Worm (Caenorhabditis elegans) whole organism, young adult: ENCODE data around the gene ZK686.6.

Experiments used
- B0019.2 ChIP-seq: fragments of 200-800 bp; sonication (Bioruptor generic); conservative IDR thresholded peaks from 2 replicates; pipeline ENCODE4 v1.3.6; 2022; ENCODE audit warnings: missing genetic modification reagents, missing genetic modification characterization, missing compliant biosample characterization
- B0336.3 ChIP-seq: fragments of 200-800 bp; sonication (Bioruptor generic); IDR thresholded peaks from 2 replicates; pipeline ENCODE4 v1.3.6; 2022; ENCODE audit warnings: missing genetic modification characterization, missing compliant biosample characterization
- C17E4.6 ChIP-seq: fragments of 200-800 bp; sonication (Bioruptor generic); IDR thresholded peaks from 2 replicates; pipeline ENCODE4 v1.3.6; 2022; ENCODE audit warnings: missing genetic modification reagents, missing genetic modification characterization, missing compliant biosample characterization
- F22D6.2 ChIP-seq: sonication (generic microtip); optimal IDR thresholded peaks from 2 replicates; lab custom pipeline; 2016; ENCODE audit warnings: mild to moderate bottlenecking, missing genetic modification characterization, missing compliant biosample characterization
- F39B2.1 ChIP-seq: fragments of 200-800 bp; sonication (Bioruptor generic); IDR thresholded peaks from 2 replicates; pipeline ENCODE4 v1.3.6; 2022; ENCODE audit warnings: missing genetic modification reagents, missing genetic modification characterization, missing compliant biosample characterization
- Y53F4B.3 ChIP-seq: fragments of 200-800 bp; sonication (Bioruptor generic); IDR thresholded peaks from 2 replicates; pipeline ENCODE4 v1.3.6; 2022; ENCODE audit warnings: missing genetic modification reagents, missing genetic modification characterization, missing compliant biosample characterization
- Y53G8AR.9 ChIP-seq: fragments of 200-800 bp; sonication (Bioruptor generic); conservative IDR thresholded peaks from 2 replicates; pipeline ENCODE4 v1.3.6; 2022; ENCODE audit warnings: missing genetic modification reagents, missing genetic modification characterization, missing compliant biosample characterization
- Y56A3A.18 ChIP-seq: fragments of 200-800 bp; sonication (Bioruptor generic); IDR thresholded peaks from 2 replicates; pipeline ENCODE4 v1.3.6; 2022; ENCODE audit warnings: missing genetic modification reagents, missing genetic modification characterization, missing compliant biosample characterization
- Y67H2A.10 ChIP-seq: fragments of 200-800 bp; sonication (Bioruptor generic); conservative IDR thresholded peaks from 2 replicates; pipeline ENCODE4 v1.3.6; 2022; ENCODE audit warnings: missing genetic modification reagents, missing genetic modification characterization, missing compliant biosample characterization
- Y79H2A.3 ChIP-seq: fragments of 200-800 bp; sonication (Bioruptor generic); conservative IDR thresholded peaks from 2 replicates; pipeline ENCODE4 v1.3.6; 2022; ENCODE audit warnings: missing genetic modification reagents, missing genetic modification characterization, missing compliant biosample characterization
- ama-1 ChIP-seq, 3 experiments: fragments of 150-350 bp in 1 of 3; sonication (generic microtip) in 2 of 3; optimal IDR thresholded peaks; 2 replicates each; lab custom pipeline; 2014 to 2018; ENCODE audit warnings: missing biosample characterization in 2 of 3, missing genetic modification characterization in 2 of 3, missing genetic modification reagents in 2 of 3
- attf-5 ChIP-seq: fragments of 200-800 bp; sonication (Bioruptor generic); optimal IDR thresholded peaks from 2 replicates; lab custom pipeline; 2018; ENCODE audit warnings: mild to moderate bottlenecking, missing genetic modification characterization, missing compliant biosample characterization
- ceh-100 ChIP-seq: fragments of 200-800 bp; sonication (Bioruptor generic); IDR thresholded peaks from 2 replicates; pipeline ENCODE4 v1.3.6; 2022; ENCODE audit warnings: missing genetic modification reagents, missing genetic modification characterization, missing compliant biosample characterization
- ceh-79 ChIP-seq: sonication (generic microtip); optimal IDR thresholded peaks from 2 replicates; lab custom pipeline; 2017; ENCODE audit warnings: mild to moderate bottlenecking, missing genetic modification characterization, missing compliant biosample characterization
- ceh-91 ChIP-seq: fragments of 200-800 bp; sonication (Bioruptor generic); IDR thresholded peaks from 2 replicates; pipeline ENCODE4 v1.3.6; 2022; ENCODE audit warnings: missing genetic modification reagents, missing genetic modification characterization, missing compliant biosample characterization
- dox-1 ChIP-seq: fragments of 200-800 bp; sonication (Bioruptor generic); IDR thresholded peaks from 2 replicates; pipeline ENCODE4 v1.3.6; 2022; ENCODE audit warnings: missing genetic modification reagents, missing genetic modification characterization, missing compliant biosample characterization
- egl-44 ChIP-seq: fragments of 200-800 bp; sonication (Bioruptor generic); IDR thresholded peaks from 2 replicates; pipeline ENCODE4 v1.3.6; 2022; ENCODE audit warnings: missing genetic modification reagents, missing genetic modification characterization, missing compliant biosample characterization
- egrh-3 ChIP-seq: fragments of 200-800 bp; sonication (Bioruptor generic); IDR thresholded peaks from 2 replicates; pipeline ENCODE4 v1.3.6; 2022; ENCODE audit warnings: missing genetic modification reagents, missing genetic modification characterization, missing compliant biosample characterization
- hlh-26 ChIP-seq: fragments of 200-800 bp; sonication (Bioruptor generic); conservative IDR thresholded peaks from 2 replicates; pipeline ENCODE4 v1.3.6; 2022; ENCODE audit warnings: missing genetic modification reagents, missing genetic modification characterization, missing compliant biosample characterization
- hsf-1 ChIP-seq: fragments of 200-800 bp; sonication (Bioruptor generic); IDR thresholded peaks from 2 replicates; pipeline ENCODE4 v1.3.6; 2022; ENCODE audit warnings: missing genetic modification reagents, missing genetic modification characterization, missing compliant biosample characterization
- lin-35 ChIP-seq, 3 experiments: fragments of 150-350 bp in 2 of 3; sonication (generic microtip) in 1 of 3; optimal IDR thresholded peaks; 2 replicates each; lab custom pipeline; 2014 to 2018; ENCODE audit warnings: missing biosample characterization in 3 of 3, missing genetic modification characterization in 3 of 3, missing genetic modification reagents in 3 of 3
- mes-4 ChIP-seq: sonication (generic microtip); optimal IDR thresholded peaks from 2 replicates; lab custom pipeline; 2016; ENCODE audit warnings: missing genotype, missing genetic modification characterization, missing compliant biosample characterization
- mxl-1 ChIP-seq: sonication (generic microtip); optimal IDR thresholded peaks from 2 replicates; lab custom pipeline; 2016; ENCODE audit warnings: missing genetic modification characterization, missing compliant biosample characterization
- nfya-1 ChIP-seq: sonication (generic microtip); optimal IDR thresholded peaks from 2 replicates; lab custom pipeline; 2017; ENCODE audit warnings: antibody characterized with exemption, missing compliant biosample characterization, missing genetic modification characterization, borderline replicate concordance; ENCODE audit not compliant: insufficient read depth
- nfya-2 ChIP-seq: fragments of 200-800 bp; sonication (Bioruptor generic); IDR thresholded peaks from 2 replicates; pipeline ENCODE4 v1.3.6; 2022; ENCODE audit warnings: missing genetic modification reagents, missing genetic modification characterization, missing compliant biosample characterization
- nfyb-1 ChIP-seq: fragments of 200-800 bp; sonication (Bioruptor generic); IDR thresholded peaks from 2 replicates; pipeline ENCODE4 v1.3.6; 2022; ENCODE audit warnings: missing genetic modification reagents, missing genetic modification characterization, missing compliant biosample characterization
- nhr-179 ChIP-seq: sonication (generic microtip); optimal IDR thresholded peaks from 2 replicates; lab custom pipeline; 2016; ENCODE audit warnings: mild to moderate bottlenecking, missing genetic modification characterization, missing compliant biosample characterization
- nhr-80 ChIP-seq: sonication (generic microtip); optimal IDR thresholded peaks from 2 replicates; lab custom pipeline; 2016; ENCODE audit warnings: missing genetic modification characterization, missing compliant biosample characterization
- nhr-90 ChIP-seq: sonication (generic microtip); optimal IDR thresholded peaks from 2 replicates; lab custom pipeline; 2016; ENCODE audit warnings: missing genotype, mild to moderate bottlenecking, missing genetic modification characterization, missing compliant biosample characterization
- rec-8 ChIP-seq, 2 experiments: sonication (generic microtip); optimal IDR thresholded peaks; 2 replicates each; lab custom pipeline; 2016; ENCODE audit warnings: mild to moderate bottlenecking in 2 of 2, missing genetic modification characterization in 2 of 2, missing genetic modification reagents in 2 of 2, missing genotype in 2 of 2, missing biosample characterization in 1 of 2, missing compliant biosample characterization in 1 of 2, moderate library complexity in 1 of 2
- rpc-1 ChIP-seq, 2 experiments: fragments of 150-350 bp in 1 of 2; sonication (generic microtip) in 1 of 2; optimal IDR thresholded peaks; 2 replicates each; lab custom pipeline; 2014 to 2018; ENCODE audit warnings: missing biosample characterization in 1 of 2, missing genetic modification characterization in 1 of 2, missing genetic modification reagents in 1 of 2, missing genotype in 1 of 2
- snpc-4 ChIP-seq, 5 experiments: fragments of 150-350 bp in 1 of 5; sonication (generic microtip) in 4 of 5; optimal IDR thresholded peaks; 2 replicates each; lab custom pipeline; 2014 to 2018; ENCODE audit warnings: missing genetic modification characterization in 5 of 5, missing biosample characterization in 3 of 5, antibody characterized with exemption in 2 of 5, mild to moderate bottlenecking in 2 of 5, missing compliant biosample characterization in 2 of 5, missing genotype in 2 of 5, moderate library complexity in 2 of 5, missing genetic modification reagents in 1 of 5
- tbp1 ChIP-seq: fragments of 200-800 bp; sonication (Bioruptor generic); optimal IDR thresholded peaks from 2 replicates; lab custom pipeline; 2018; ENCODE audit warnings: mild to moderate bottlenecking, missing genetic modification characterization, missing compliant biosample characterization
- tlf-1 ChIP-seq: fragments of 200-800 bp; sonication (Bioruptor generic); optimal IDR thresholded peaks from 2 replicates; lab custom pipeline; 2018; ENCODE audit warnings: mild to moderate bottlenecking, missing genetic modification characterization, missing compliant biosample characterization
- xnd-1 ChIP-seq: sonication (generic microtip); optimal IDR thresholded peaks from 2 replicates; lab custom pipeline; 2016; ENCODE audit warnings: missing genotype, missing genetic modification reagents, missing genetic modification characterization, missing compliant biosample characterization
- zim-3 ChIP-seq: sonication (generic microtip); optimal IDR thresholded peaks from 2 replicates; lab custom pipeline; 2017; ENCODE audit warnings: mild to moderate bottlenecking, missing genetic modification characterization, moderate library complexity, missing compliant biosample characterization
- ztf-28 ChIP-seq: fragments of 200-800 bp; sonication (Bioruptor generic); IDR thresholded peaks from 2 replicates; pipeline ENCODE4 v1.3.6; 2022; ENCODE audit warnings: missing genetic modification reagents, missing genetic modification characterization, missing compliant biosample characterization
- ztf-3 ChIP-seq: fragments of 200-800 bp; sonication (Bioruptor generic); optimal IDR thresholded peaks from 2 replicates; lab custom pipeline; 2018; ENCODE audit warnings: mild to moderate bottlenecking, missing genetic modification characterization, missing compliant biosample characterization

The ZK686.6 gene

DNA sequence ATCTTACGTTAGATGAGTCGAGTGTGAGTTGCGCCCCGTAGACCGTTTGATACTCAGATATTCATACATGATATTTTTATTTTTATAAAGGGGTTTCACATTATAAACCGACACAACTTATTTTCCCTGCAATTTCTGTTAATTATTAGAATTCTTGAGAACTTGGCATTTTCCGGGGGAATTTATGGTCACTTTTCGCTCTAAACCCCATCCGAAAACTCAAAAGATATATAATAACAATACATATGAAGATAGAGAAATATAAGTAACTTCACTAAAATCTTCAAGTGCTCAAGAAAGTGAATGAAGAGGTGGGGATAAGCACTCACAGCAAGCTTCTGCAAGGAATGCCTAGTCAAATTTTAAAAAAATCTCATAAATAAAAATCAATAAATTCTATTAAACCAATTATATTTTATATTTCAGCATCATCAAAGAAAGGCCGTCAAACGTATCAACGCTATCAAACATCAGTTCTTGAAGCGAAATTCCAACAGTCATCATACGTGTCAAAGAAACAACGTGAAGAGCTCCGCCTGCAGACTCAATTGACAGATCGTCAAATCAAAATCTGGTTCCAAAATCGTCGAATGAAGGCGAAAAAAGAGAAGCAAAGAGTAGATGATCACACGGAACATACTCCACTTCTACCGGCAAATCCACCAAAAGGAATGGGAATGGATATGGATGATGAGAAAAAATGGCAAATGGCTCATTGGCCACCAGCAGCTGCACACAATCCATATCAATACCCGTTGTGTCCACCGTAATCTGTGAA lies 43.0 kb upstream of the ZK686.6 start:
- TF ChIP-seq ama-1 (optimal IDR thresholded peaks at IDR 0.05; lab: Kevin White, UChicago), result no peak
- no peak for TF ChIP-seq ama-1 (GFP tag; optimal IDR thresholded peaks at IDR 0.05; lab: Kevin White, UChicago)
- TF ChIP-seq mes-4, result no peak
- TF ChIP-seq dox-1 (GFP tag; lab: Robert Waterston, UW), result no peak
- no peak for TF ChIP-seq xnd-1 (tag; lab: Kevin White, UChicago)
- no peak for TF ChIP-seq tbp1 (GFP tag; lab: Kevin White, UChicago)
- TF ChIP-seq Y56A3A.18 (GFP tag; lab: Robert Waterston, UW), result no peak
- no peak for TF ChIP-seq B0019.2 (GFP tag; lab: Robert Waterston, UW)
- TF ChIP-seq F22D6.2 (tag; lab: Kevin White, UChicago), result no peak
- TF ChIP-seq Y67H2A.10, result no peak
- TF ChIP-seq attf-5 (GFP tag; lab: Kevin White, UChicago), result no peak
- no peak for TF ChIP-seq ztf-3

DNA sequence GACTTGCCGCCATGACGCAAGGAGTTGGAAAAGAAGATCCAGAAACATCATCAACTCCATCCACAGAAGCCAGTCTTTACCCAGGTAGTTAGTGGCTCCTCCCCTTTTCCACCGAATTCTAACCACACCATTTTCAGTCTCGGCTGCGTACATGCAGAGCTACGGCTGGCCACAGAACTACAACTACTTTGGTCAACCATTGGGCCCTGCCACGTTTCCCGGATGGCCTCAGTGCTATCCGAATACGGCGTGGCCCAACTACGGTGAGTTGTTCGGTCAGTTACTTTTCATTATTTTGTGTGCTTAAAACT lies 42.2 kb upstream of the ZK686.6 start:
- TF ChIP-seq ceh-100 (GFP tag; lab: Robert Waterston, UW) (no peak), nhr-80 (tag; lab: Kevin White, UChicago) (no peak), nfya-1 (tag; lab: Kevin White, UChicago) (no peak), mes-4 (no peak), hsf-1 (GFP tag; lab: Robert Waterston, UW) (no peak), ceh-91 (GFP tag; lab: Robert Waterston, UW) (no peak), Y53G8AR.9 (GFP tag; lab: Robert Waterston, UW) (no peak), nfya-2 (GFP tag; lab: Robert Waterston, UW) (no peak), Y67H2A.10 (no peak), B0336.3 (GFP tag; lab: Robert Waterston, UW) (no peak), zim-3 (tag; lab: Kevin White, UChicago) (no peak), Y79H2A.3 (no peak), mxl-1 (tag; lab: Kevin White, UChicago) (no peak)

DNA sequence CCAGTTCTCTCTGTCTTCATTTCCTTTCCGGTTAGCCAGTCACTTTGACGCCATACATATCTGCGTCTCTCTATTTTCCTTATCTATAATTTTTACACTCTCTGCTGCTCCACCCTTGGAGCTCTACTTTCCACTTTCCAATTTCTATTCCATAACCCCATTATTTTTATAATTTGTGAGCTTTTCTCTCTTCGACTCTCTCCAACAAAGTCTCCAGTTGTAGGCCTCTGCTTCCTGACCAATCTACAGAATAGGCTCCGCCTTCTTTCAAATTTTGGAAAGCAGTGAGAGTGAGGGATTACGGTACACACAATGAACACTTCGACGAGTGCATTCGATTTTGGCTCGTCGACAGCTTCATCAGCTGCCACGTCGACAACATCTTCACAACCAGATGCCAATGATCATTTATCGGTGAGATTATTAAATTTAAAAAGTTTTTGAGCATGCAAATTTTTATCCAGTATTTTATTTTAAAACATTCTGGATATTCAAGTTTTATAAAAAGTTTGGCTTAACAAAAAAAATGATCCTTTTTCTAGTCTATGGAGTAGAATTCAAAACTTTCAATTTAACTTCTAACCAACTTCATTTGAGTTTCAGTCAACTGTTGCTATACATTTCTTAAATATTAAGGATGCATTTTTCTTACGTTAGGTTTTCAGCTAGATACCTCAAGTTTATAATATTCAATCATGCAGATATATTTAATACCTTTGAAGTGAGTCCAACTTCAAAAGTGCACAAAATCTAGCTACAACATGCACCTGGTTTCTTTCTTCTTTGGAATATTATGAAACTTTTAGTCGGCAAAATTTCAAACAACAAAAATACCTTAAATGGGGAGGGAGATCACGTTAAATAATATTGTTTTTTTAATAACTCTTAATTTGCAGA lies 41.6 kb upstream of the ZK686.6 start, which contains the start of gene egl-5:
Gene egl-5 (plus strand): TSS at position 216 of the 897 bp plus-strand sequence.
- TF ChIP-seq hlh-26 (GFP tag; lab: Robert Waterston, UW) (no peak), Y53F4B.3 (GFP tag; lab: Robert Waterston, UW) (no peak), egl-44 (GFP tag; lab: Robert Waterston, UW) (no peak), rpc-1 (optimal IDR thresholded peaks at IDR 0.05; lab: Kevin White, UChicago) (no peak), rpc-1 (tag; optimal IDR thresholded peaks at IDR 0.05; lab: Kevin White, UChicago) (no peak), attf-5 (GFP tag; lab: Kevin White, UChicago) (no peak), lin-35 (GFP tag; optimal IDR thresholded peaks at IDR 0.05; lab: Kevin White, UChicago) (no peak)

DNA sequence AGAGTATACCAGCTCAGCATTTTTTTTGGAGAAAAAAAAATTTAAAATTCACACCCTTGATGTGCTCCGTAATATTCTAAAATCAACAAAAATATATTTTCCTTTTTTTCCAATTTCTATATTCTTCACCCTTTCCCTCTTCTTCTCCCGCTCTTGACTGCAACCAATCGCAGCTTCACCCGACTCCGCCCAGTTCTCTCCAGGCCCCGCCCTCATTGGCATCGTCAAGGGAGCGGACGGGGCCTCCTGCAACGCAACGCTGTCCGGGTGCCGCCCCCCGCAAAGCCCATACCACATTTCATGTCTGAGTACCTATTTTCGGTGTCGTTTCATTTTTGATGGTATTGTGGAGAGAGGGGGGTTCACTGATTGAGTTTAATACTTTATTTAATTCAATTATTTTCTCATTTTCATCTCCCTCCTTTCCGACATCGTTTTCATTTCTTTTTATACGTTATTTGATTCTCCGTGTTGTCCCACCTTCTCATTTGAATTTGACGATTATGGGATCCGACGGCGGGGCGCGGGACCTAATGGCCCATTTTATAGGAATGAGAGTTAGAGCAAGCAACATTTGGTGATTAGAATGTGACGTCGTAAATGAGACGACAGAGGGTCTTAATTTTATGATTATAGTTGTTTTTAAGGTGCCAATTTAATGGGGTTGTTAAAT lies 39.5 kb upstream of the ZK686.6 start:
- TF ChIP-seq C17E4.6 (GFP tag; lab: Robert Waterston, UW), result no peak
- TF ChIP-seq rec-8 (tag; optimal IDR thresholded peaks at IDR 0.05; lab: Kevin White, UChicago), result no peak
- TF ChIP-seq snpc-4 (GFP tag; optimal IDR thresholded peaks at IDR 0.05; lab: Kevin White, UChicago), result no peak
- TF ChIP-seq snpc-4 (tag; optimal IDR thresholded peaks at IDR 0.05; lab: Kevin White, UChicago), result no peak
- no peak for TF ChIP-seq F39B2.1 (GFP tag; lab: Robert Waterston, UW)
- peak; percentile 71; the same call in 1 of the 2 replicates for TF ChIP-seq egrh-3
- no peak for TF ChIP-seq ztf-28 (GFP tag; lab: Robert Waterston, UW)
- peak; percentile 80 for TF ChIP-seq nfyb-1 (GFP tag; lab: Robert Waterston, UW)
- TF ChIP-seq tlf-1 (GFP tag; lab: Kevin White, UChicago), result no peak
- no peak for TF ChIP-seq nhr-179 (tag; lab: Kevin White, UChicago)
- TF ChIP-seq nhr-90, result no peak
- TF ChIP-seq ceh-79 (tag; lab: Kevin White, UChicago), result no peak
- no peak for TF ChIP-seq tbp1 (GFP tag; lab: Kevin White, UChicago)
